Worm (Caenorhabditis elegans): ENCODE measurements around the gene F54C9.7.

Gene F54C9.7

ce11 chrII:8554568-8554967 is 18.6 kb upstream of the F54C9.7 start:
- TF ChIP-seq K11D2.4 (GFP tag; IDR thresholded peaks at IDR 0.05) (no peak), F52B5.7 (tag; optimal IDR thresholded peaks at IDR 0.05) (no peak), ceh-58 (GFP tag; IDR thresholded peaks at IDR 0.05) (no peak), lin-54 (GFP tag; optimal IDR thresholded peaks at IDR 0.05) (no peak), him-1 (tag; optimal IDR thresholded peaks at IDR 0.05) (no peak), attf-5 (GFP tag; optimal IDR thresholded peaks at IDR 0.05) (no peak), nhr-90 (tag; optimal IDR thresholded peaks at IDR 0.05) (no peak), bed-1 (GFP tag; IDR thresholded peaks at IDR 0.05) (no peak), rpc-1 (optimal IDR thresholded peaks at IDR 0.05) (no peak), rpc-1 (tag; optimal IDR thresholded peaks at IDR 0.05) (no peak), repo-1 (tag; optimal IDR thresholded peaks at IDR 0.05) (no peak), snpc-4 (GFP tag; optimal IDR thresholded peaks at IDR 0.05) (no peak), snpc-4 (tag; optimal IDR thresholded peaks at IDR 0.05) (no peak), F23B12.7 (tag; optimal IDR thresholded peaks at IDR 0.05; ENCODE audit: insufficient read depth) (no peak), chd-7 (tag; optimal IDR thresholded peaks at IDR 0.05) (no peak), ceh-91 (GFP tag; IDR thresholded peaks at IDR 0.05) (no peak)

- TF ChIP-seq akir-1 (GFP tag; optimal IDR thresholded peaks at IDR 0.05) (no peak), attf-5 (GFP tag; optimal IDR thresholded peaks at IDR 0.05) (no peak), ceh-100 (GFP tag; IDR thresholded peaks at IDR 0.05) (no peak), ceh-79 (tag; optimal IDR thresholded peaks at IDR 0.05) (no peak), attf-6 (GFP tag; IDR thresholded peaks at IDR 0.05) (no peak), mcd-1 (GFP tag; IDR thresholded peaks at IDR 0.05) (no peak)
Measured at ce11 chrII:8556166-8556565, 17.0 kb upstream of the F54C9.7 start, which contains the start of gene glb-27. glb-27 (minus strand) TSS chrII:8556266.

- TF ChIP-seq lin-26 (GFP tag; IDR thresholded peaks at IDR 0.05) (no peak), C17E4.6 (GFP tag; IDR thresholded peaks at IDR 0.05) (no peak), ceh-58 (GFP tag; IDR thresholded peaks at IDR 0.05) (no peak), ekl-4 (GFP tag; IDR thresholded peaks at IDR 0.05) (no peak)
Measured at ce11 chrII:8559188-8559587, 14.0 kb upstream of the F54C9.7 start.

ce11 chrII:8561227-8561626 is 11.9 kb upstream of the F54C9.7 start, which contains the start of gene iff-2:
iff-2 (minus strand) TSS chrII:8561367.
- peak; percentile 85 for TF ChIP-seq attf-3 (GFP tag; conservative IDR thresholded peaks at IDR 0.05)
- no peak for TF ChIP-seq F49E8.2 (tag; optimal IDR thresholded peaks at IDR 0.05; ENCODE audit: insufficient read depth)
- TF ChIP-seq let-526 (GFP tag; IDR thresholded peaks at IDR 0.05): peak; percentile 96
- peak; percentile 38 for TF ChIP-seq B0261.1 (tag; optimal IDR thresholded peaks at IDR 0.05)
- TF ChIP-seq tlf-1 (GFP tag; optimal IDR thresholded peaks at IDR 0.05): peak; percentile 98
- peak; percentile 77; the same call in 1 of the 2 replicates for TF ChIP-seq Y56A3A.18 (GFP tag; IDR thresholded peaks at IDR 0.05)
- peak; percentile 18 for TF ChIP-seq snpc-3.4 (tag; optimal IDR thresholded peaks at IDR 0.05)
- TF ChIP-seq aptf-3 (GFP tag; IDR thresholded peaks at IDR 0.05): no peak
- peak; percentile 53; the same call in 1 of the 2 replicates for TF ChIP-seq attf-6 (GFP tag; IDR thresholded peaks at IDR 0.05)
- TF ChIP-seq egl-18 (GFP tag; IDR thresholded peaks at IDR 0.05): 0 out of 2 replicates have a peak, but pooled peaks have one; percentile 58
- 0 out of 2 replicates have a peak, but pooled peaks have one; percentile 9 for TF ChIP-seq ztf-25 (GFP tag; IDR thresholded peaks at IDR 0.05)
- TF ChIP-seq Y95B8A.8 (GFP tag; IDR thresholded peaks at IDR 0.05): peak; percentile 92
- TF ChIP-seq lin-35 (GFP tag; optimal IDR thresholded peaks at IDR 0.05): peak; percentile 29 to 96 (median 79)
- TF ChIP-seq mxl-1 (tag; optimal IDR thresholded peaks at IDR 0.05): no peak
- TF ChIP-seq ztf-6 (GFP tag; IDR thresholded peaks at IDR 0.05): peak; percentile 95
- no peak for TF ChIP-seq mel-28 (tag; optimal IDR thresholded peaks at IDR 0.05; ENCODE audit: borderline replicate concordance)
- TF ChIP-seq mes-4 (tag; optimal IDR thresholded peaks at IDR 0.05): no peak
- TF ChIP-seq F57A8.1 (GFP tag; optimal IDR thresholded peaks at IDR 0.05): peak; percentile 16
- peak; percentile 94 for TF ChIP-seq egl-44 (GFP tag; IDR thresholded peaks at IDR 0.05)
- peak; percentile 68 for TF ChIP-seq ama-1 (optimal IDR thresholded peaks at IDR 0.05)
- TF ChIP-seq ama-1 (GFP tag; optimal IDR thresholded peaks at IDR 0.05): no peak
- no peak for TF ChIP-seq lin-26 (GFP tag; IDR thresholded peaks at IDR 0.05)
- TF ChIP-seq Y67H2A.10 (GFP tag; conservative IDR thresholded peaks at IDR 0.05): peak; percentile 94
- peak; percentile 93 for TF ChIP-seq ztf-3 (GFP tag; optimal IDR thresholded peaks at IDR 0.05)

Measured in whole organism, young adult.